Fruit fly (Drosophila melanogaster): ENCODE data around the gene CG7556.

The CG7556 gene

DNA sequence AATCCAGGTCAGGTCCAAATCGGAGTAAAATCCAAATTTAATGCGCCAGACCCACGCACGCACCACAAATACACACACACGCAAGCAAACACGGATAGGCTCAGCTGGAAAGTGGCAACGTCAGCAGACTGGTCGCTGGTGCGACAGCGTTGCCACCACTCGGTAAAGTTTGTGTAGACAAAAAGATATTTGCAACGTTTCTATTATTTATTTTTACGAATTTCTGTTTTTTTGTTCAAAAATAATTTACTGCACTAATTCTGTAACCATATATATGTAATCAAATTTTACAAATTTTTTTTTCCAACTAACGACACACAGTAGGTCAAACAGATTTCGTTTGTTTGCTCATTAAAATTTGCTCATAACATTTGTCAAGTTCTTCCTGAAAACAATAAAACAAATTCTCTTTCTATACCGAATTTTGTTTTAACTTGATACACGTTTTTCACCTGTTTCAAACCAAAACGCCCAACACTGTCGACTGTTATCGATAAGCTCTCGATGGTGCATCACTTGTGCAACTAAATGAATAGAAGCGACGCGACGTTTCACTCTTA lies at the start of gene CG7556, which contains the start of gene CG7453:
TSS of gene CG7556 (minus strand) at position 135 of the 560 bp plus-strand sequence.
TSS of gene CG7453 (plus strand) at position 478 of the 560 bp plus-strand sequence.
- TF ChIP-seq CG8478 (optimal IDR thresholded peaks at IDR 0.05) (no peak), CTCF (optimal IDR thresholded peaks at IDR 0.05) (no peak)

DNA sequence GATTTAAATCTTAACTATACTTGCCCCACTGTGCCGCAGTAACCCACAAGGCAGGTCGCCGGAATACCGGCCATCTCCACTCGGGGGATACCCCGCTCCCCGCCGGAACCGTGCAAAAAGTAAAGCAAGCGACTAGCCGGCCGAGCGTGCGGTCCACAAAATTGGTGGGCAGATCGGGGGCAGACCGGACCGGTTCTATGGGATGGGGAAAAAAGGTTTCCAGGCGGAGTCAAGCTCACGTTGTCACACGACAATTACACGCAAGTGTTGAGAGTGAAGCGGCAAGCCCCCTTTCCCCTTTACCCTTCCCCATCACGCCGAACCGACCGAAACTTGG lies 45.6 kb upstream of the CG7556 start:
- TF ChIP-seq CTCF (optimal IDR thresholded peaks at IDR 0.05) (no peak), CG8478 (optimal IDR thresholded peaks at IDR 0.05) (no peak)

DNA sequence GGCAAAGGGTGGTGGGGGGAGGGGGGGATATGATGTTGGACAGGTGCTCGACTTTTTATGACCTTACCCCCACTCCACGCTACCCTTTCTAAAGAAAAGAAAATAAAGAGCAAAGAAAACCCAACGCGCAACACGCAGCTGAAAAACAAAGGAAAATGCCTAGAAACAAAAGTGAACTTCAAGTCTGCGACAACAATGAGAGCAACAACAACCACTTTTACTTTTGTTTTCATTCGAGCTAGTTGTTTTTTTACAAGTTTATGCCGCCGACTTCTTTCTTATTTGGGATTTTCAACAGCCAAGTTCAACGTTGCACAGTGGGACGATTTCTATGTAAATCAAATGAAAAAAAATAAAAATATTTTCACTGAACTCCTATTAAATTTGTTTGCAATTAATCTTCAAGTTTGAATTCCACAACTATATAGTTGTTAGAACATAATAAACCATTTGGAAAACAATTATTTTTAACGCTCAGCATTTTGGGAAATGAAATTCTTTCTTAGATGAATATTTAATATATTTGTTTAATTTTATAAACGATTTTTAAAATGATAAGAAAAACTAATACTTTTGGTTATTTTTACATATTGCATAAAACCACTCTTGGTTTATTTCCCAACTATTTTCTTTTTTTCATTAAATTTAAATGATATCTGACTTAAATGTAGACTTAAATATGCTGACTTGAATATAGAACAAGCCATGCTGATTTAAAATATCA lies 45.1 kb upstream of the CG7556 start:
- TF ChIP-seq CTCF (optimal IDR thresholded peaks at IDR 0.05) = no peak
- no peak for TF ChIP-seq CG8478 (optimal IDR thresholded peaks at IDR 0.05)

DNA sequence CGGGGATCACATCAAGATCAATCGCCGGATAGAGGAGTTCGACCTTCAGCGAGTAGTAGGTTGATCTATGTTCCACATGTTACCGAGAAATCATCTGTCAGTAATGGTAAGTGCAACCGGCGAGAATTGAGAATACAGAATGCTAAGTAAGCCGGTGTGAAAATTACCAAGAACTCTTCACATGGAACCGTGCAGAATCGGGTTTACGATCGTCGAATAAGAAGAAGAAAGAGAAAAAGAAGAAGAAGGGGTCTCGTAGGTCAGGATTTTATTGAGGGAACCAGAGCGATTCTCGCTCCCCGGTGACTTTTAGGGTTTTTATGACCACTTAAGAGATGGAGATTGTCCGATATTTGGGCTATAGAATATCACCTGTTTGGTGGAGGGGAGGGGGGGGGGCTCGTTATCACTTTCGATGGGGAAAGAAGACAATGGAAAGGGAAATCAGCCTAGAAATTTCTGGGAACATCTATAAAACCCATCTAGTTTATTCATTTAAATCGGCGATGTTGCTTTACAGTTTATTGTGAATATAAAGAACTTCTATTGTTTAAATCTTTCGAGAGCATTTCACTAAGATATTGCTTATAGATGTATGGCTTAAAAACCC lies 41.4 kb upstream of the CG7556 start:
- no peak for TF ChIP-seq CTCF (optimal IDR thresholded peaks at IDR 0.05)
- TF ChIP-seq CG8478 (optimal IDR thresholded peaks at IDR 0.05) = no peak

DNA sequence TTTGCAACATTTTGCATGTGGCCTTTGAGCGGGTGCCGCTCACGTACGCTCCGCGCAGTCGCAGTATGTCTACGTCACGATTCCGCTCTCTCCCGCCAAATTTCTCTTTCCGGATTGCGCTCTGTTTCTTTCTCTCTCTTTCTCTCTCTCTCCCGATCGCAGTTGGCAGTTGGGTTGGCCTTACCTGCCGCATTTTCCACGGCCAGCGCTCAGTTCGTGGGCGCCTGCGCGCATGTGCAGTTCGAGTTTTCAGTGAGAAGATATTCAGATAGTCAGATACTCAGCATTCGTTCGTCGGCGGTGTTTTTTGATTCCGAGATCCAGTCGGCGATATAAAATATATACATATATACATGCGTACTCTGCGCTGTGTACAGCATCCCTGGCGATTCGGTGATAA lies 40.8 kb upstream of the CG7556 start, which contains the start of gene CG7884:
TSS of gene CG7884 (plus strand) at position 208 of the 400 bp plus-strand sequence.
- TF ChIP-seq CTCF (optimal IDR thresholded peaks at IDR 0.05) (no peak), CG8478 (optimal IDR thresholded peaks at IDR 0.05) (no peak)

DNA sequence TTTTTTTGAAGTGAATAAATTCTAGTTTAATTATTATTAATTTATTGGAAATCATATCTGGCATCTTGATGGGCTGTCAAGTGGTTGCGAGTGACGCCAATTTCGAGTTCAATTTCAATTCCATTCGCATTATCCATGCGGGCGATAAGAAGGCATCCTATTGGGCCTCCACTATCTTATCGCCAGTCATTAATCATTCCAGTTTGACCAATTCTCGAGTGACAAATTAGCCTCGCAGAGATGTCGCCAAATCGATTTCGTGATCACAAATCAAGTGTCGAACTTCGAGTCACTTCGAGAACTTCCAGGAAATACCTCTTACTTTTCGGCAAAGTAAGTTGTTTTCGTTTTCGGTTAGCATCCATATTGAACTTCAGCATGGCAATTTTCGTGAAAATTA lies 37.0 kb upstream of the CG7556 start:
- TF ChIP-seq CTCF (optimal IDR thresholded peaks at IDR 0.05) = no peak
- TF ChIP-seq CG8478 (optimal IDR thresholded peaks at IDR 0.05) = no peak

DNA sequence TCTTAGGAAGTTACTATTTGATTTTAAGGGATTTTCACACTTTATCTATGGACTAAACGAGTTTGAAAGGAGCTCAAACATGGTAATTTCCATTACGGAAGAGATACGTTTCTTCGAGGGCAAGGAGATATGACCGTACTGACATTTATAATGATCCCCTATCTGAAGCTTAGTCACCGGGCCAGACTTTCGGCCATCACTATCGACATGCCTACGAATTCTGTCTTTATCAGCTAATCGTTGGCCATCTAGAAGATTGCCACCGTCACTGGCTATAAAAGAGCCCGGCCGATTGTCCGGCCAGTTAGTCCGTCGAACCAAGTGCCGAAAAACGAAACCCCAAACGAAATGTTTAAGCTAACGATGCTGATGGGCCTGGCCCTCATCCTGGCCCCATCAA lies 35.6 kb upstream of the CG7556 start, which contains the start of gene Muc18B:
TSS of gene Muc18B (plus strand) at position 301 of the 400 bp plus-strand sequence.
- TF ChIP-seq CG8478 (optimal IDR thresholded peaks at IDR 0.05) (no peak), CTCF (optimal IDR thresholded peaks at IDR 0.05) (no peak)

DNA sequence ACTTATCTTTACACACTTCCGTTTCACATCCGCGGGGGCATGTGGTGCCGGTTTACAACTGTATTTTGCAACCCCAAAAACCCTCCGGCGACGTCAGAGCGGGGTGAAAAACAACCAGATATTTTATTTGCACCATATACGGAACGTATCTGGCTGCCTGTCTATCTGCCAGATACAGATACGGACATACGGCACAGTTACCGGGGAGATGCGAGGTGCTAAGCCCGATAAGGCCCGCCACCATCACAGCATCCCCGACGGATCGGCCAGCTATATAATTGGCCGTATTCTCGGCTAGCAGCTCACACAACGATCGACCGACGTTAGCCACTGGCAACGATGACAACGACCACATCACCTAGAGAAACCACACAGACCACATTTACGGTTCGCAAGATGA lies 33.3 kb upstream of the CG7556 start, which contains the start of gene Mur18B:
TSS of gene Mur18B (plus strand) at position 301 of the 400 bp plus-strand sequence.
- no peak for TF ChIP-seq CTCF (optimal IDR thresholded peaks at IDR 0.05)
- no peak for TF ChIP-seq CG8478 (optimal IDR thresholded peaks at IDR 0.05)

DNA sequence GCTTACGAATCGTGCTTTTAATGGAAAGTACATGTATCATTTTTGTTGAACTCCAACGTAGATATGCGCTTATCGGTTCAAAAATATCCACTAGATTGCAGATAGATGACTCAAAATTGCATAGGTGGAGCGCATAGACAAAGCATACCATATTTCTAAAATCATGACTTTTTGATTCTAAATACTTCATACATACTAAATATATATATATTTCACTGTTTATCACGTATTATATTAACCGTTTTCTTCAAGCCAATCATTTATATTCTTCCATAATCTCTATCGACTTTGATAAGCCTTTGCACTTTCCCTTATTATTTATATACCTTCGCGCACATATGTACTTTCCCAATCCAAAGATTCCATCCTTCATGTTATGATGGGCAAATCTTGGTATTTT lies 32.4 kb upstream of the CG7556 start, which contains the start of gene CG14195:
TSS of gene CG14195 (minus strand) at position 101 of the 400 bp plus-strand sequence.
- TF ChIP-seq CG8478 (optimal IDR thresholded peaks at IDR 0.05) (no peak), CTCF (optimal IDR thresholded peaks at IDR 0.05) (no peak)

DNA sequence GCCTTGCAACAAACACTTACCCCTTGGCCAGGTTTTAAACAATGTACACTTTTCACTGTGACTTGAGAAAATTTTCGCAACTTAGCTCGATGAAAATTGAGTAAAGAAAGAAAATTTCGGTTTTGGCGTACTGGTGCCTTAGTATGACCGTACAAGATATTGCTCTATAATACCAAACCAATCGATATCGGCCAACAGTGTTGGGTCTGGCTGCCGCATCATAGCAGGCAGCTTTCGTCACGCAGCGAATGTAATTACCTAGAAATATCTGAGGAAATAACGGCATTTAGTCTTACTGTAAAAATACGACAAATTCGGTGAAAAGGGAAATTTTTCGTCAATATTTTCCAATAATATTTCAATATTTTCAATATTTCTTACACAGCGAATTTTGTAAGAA lies 28.4 kb upstream of the CG7556 start, which contains the start of gene Ulp1:
TSS of gene Ulp1 (minus strand) at position 174 of the 400 bp plus-strand sequence.
- TF ChIP-seq CTCF (optimal IDR thresholded peaks at IDR 0.05) (peak; percentile 58 to 67), CG8478 (optimal IDR thresholded peaks at IDR 0.05) (no peak)

DNA sequence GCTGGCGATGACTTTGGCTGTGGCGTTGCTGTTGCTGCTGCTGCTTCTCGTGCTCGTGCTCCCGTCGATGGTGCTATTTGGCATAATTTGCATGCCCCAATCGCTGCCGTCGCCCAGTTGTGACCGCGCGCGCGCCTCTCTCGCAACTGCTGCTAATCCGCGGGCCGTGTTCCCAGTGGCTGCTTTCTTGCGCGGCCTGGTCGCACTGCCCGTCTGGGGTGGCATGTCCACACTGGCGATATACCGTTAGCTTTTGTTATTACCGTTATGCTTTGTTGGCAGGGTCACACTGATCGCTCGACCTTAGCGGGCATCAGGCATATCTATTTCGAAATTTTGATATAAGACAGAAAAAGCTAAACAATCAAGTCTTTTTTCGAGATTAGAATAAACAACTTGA lies 22.0 kb upstream of the CG7556 start, which contains the start of gene CG7990:
TSS of gene CG7990 (minus strand) at position 350 of the 400 bp plus-strand sequence.
- TF ChIP-seq CTCF (optimal IDR thresholded peaks at IDR 0.05) = no peak
- TF ChIP-seq CG8478 (optimal IDR thresholded peaks at IDR 0.05) = no peak

DNA sequence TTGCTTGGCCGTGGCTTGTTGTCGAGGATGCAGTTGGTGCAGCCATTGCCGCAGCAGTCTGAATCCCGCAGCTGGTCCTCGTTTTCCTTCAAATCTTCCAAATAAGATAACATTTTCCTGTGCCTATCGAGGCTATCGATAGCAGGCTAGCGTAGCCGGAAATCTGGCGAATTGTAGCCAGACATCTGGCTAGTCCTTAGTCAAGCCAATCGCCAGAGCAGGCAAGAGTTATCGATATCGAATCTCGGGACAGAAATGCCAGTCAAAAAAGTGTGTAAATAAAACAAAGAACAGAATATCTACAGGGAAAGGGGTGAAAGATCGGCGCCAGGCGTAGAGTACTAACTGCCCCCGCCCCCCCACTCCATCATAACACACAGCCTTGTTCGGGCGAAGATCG lies 13.7 kb upstream of the CG7556 start, which contains the start of the genes CG7914 and CG14194:
TSS of gene CG7914 (minus strand) at position 113 of the 400 bp plus-strand sequence.
TSS of gene CG14194 (plus strand) at position 220 of the 400 bp plus-strand sequence.
- TF ChIP-seq CG8478 (optimal IDR thresholded peaks at IDR 0.05) = no peak
- TF ChIP-seq CTCF (optimal IDR thresholded peaks at IDR 0.05) = peak in 1 of 2 experiments; percentile 4

DNA sequence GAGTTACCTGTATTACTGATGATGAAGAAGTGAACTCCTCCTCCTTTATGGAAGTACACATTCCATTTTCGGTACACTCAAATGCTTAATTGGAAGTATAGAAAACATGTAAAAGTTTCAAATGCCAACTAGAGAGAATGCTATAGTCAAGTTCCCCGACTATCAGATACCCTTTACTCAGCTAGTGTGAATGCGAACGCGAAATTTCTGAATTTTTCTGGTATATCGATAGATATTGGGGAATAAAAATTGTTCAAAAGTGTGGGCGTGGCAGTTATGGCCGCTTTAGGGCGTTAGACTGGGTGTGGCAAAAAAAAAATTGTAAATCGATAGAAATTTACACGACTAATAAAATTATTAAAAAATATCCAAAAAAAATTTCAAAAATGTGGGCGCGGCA lies 12.0 kb upstream of the CG7556 start:
- TF ChIP-seq CTCF (optimal IDR thresholded peaks at IDR 0.05) (no peak), CG8478 (optimal IDR thresholded peaks at IDR 0.05) (no peak)

DNA sequence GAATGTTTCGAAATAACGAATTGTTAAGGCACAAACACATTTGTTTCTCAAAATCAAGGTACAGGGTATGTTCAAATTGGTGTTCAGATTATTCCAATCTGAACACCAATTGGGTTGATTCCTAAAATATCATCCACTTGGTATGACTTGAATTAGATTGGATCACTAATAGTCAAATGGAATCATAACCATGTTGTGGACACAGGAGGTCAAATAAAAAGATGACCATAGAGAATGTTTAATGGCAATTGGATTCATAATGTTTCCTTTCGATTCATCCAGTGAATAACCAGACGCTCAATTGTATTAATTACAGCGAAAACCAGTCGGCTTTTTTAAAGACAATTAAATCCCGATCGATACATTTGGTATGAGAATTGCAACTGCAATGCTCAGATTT lies 11.4 kb upstream of the CG7556 start:
- TF ChIP-seq CTCF (optimal IDR thresholded peaks at IDR 0.05) = no peak
- TF ChIP-seq CG8478 (optimal IDR thresholded peaks at IDR 0.05) = no peak

DNA sequence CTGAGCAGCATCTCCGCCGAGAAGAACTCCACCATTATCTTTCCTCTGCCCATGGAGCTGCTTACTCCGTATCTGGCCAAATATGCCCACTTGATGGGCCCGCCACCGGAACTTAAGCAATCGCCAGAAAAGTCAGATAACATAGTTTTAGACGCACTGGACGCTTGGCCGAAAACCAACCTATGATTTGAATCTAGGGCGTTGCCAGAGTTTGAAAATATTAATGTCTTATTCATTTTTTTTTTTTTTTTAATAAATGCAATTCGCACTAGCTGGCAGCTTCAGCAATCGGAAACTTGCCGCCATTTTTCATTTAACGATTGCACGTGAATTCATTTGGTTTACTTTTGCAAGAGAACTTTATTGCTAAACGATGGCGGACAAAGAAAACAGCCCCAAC lies 10.3 kb upstream of the CG7556 start, which contains the start of gene HP1D3csd:
TSS of gene HP1D3csd (plus strand) at position 312 of the 400 bp plus-strand sequence.
- TF ChIP-seq CG8478 (optimal IDR thresholded peaks at IDR 0.05) = no peak
- peak in 1 of 2 experiments; percentile 49 for TF ChIP-seq CTCF (optimal IDR thresholded peaks at IDR 0.05)
